Worm (Caenorhabditis elegans) whole organism, L3 larva: ENCODE data around the gene R04B5.11.

Experiments
- R02D3.7 ChIP-seq: fragments of 150-350 bp; optimal IDR thresholded peaks from 2 replicates; lab custom pipeline; 2014; ENCODE audit warnings: missing biosample characterization, missing genetic modification characterization
- ZK546.5 ChIP-seq: sonication (generic microtip); optimal IDR thresholded peaks from 2 replicates; lab custom pipeline; 2017; ENCODE audit warnings: missing biosample characterization, missing genetic modification characterization
- ama-1 ChIP-seq: fragments of 150-350 bp; optimal IDR thresholded peaks from 2 replicates; lab custom pipeline; 2018
- ceh-16 ChIP-seq: sonication (generic microtip); optimal IDR thresholded peaks from 2 replicates; lab custom pipeline; 2017; ENCODE audit warnings: missing biosample characterization, missing genetic modification characterization
- ceh-28 ChIP-seq: fragments of 150-350 bp; optimal IDR thresholded peaks from 2 replicates; lab custom pipeline; 2014; ENCODE audit warnings: missing biosample characterization, missing genetic modification reagents, missing genetic modification characterization
- ceh-82 ChIP-seq: fragments of 150-350 bp; optimal IDR thresholded peaks from 2 replicates; lab custom pipeline; 2014; ENCODE audit warnings: missing biosample characterization, missing genetic modification characterization
- ceh-9 ChIP-seq: sonication (generic microtip); optimal IDR thresholded peaks from 2 replicates; lab custom pipeline; 2018; ENCODE audit warnings: missing biosample characterization, missing genetic modification characterization
- daf-12 ChIP-seq: fragments of 150-350 bp; optimal IDR thresholded peaks from 2 replicates; lab custom pipeline; 2014; ENCODE audit warnings: missing biosample characterization, missing genetic modification reagents, missing genetic modification characterization
- egl-27 ChIP-seq: sonication (generic microtip); optimal IDR thresholded peaks from 4 replicates; lab custom pipeline; 2017; ENCODE audit warnings: missing biosample characterization, missing genetic modification reagents, missing genetic modification characterization
- elt-1 ChIP-seq: fragments of 150-350 bp; optimal IDR thresholded peaks from 2 replicates; lab custom pipeline; 2014; ENCODE audit warnings: missing biosample characterization, missing genetic modification characterization
- elt-2 ChIP-seq: sonication (generic microtip); optimal IDR thresholded peaks from 2 replicates; lab custom pipeline; 2016; ENCODE audit warnings: missing genetic modification reagents, mild to moderate bottlenecking, missing genetic modification characterization, missing compliant biosample characterization
- fkh-2 ChIP-seq: fragments of 150-350 bp; optimal IDR thresholded peaks from 2 replicates; lab custom pipeline; 2014; ENCODE audit warnings: missing biosample characterization, missing genetic modification reagents, missing genetic modification characterization
- fos-1 ChIP-seq: fragments of 150-350 bp; optimal IDR thresholded peaks from 2 replicates; lab custom pipeline; 2014; ENCODE audit warnings: missing biosample characterization, missing genetic modification characterization
- jun-1 ChIP-seq: fragments of 150-350 bp; optimal IDR thresholded peaks from 2 replicates; lab custom pipeline; 2014; ENCODE audit warnings: missing biosample characterization, missing genetic modification reagents, missing genetic modification characterization
- lin-15B ChIP-seq: fragments of 150-350 bp; optimal IDR thresholded peaks from 2 replicates; lab custom pipeline; 2014; ENCODE audit warnings: missing biosample characterization, missing genetic modification characterization
- lin-39 ChIP-seq: fragments of 150-350 bp; optimal IDR thresholded peaks from 2 replicates; lab custom pipeline; 2018; ENCODE audit warnings: missing biosample characterization, missing genetic modification reagents, missing genetic modification characterization
- lsy-12 ChIP-seq: sonication (generic microtip); optimal IDR thresholded peaks from 2 replicates; lab custom pipeline; 2016; ENCODE audit warnings: mild to moderate bottlenecking, missing genetic modification characterization, missing compliant biosample characterization
- mdl-1 ChIP-seq: fragments of 150-350 bp; optimal IDR thresholded peaks from 2 replicates; lab custom pipeline; 2014; ENCODE audit warnings: missing biosample characterization, missing genetic modification characterization
- mml-1 ChIP-seq: fragments of 150-350 bp; sonication (generic microtip); optimal IDR thresholded peaks from 3 replicates; lab custom pipeline; 2014; ENCODE audit warnings: missing biosample characterization, missing genetic modification characterization
- nhr-12 ChIP-seq: fragments of 150-350 bp; optimal IDR thresholded peaks from 2 replicates; lab custom pipeline; 2014; ENCODE audit warnings: missing biosample characterization, missing genetic modification characterization
- nhr-23 ChIP-seq: fragments of 150-350 bp; optimal IDR thresholded peaks from 2 replicates; lab custom pipeline; 2014; ENCODE audit warnings: missing biosample characterization, missing genetic modification reagents, missing genetic modification characterization
- nhr-237 ChIP-seq: fragments of 150-350 bp; optimal IDR thresholded peaks from 2 replicates; lab custom pipeline; 2014; ENCODE audit warnings: missing biosample characterization, missing genetic modification characterization
- nhr-25 ChIP-seq: sonication (generic microtip); optimal IDR thresholded peaks from 2 replicates; lab custom pipeline; 2017; ENCODE audit warnings: missing biosample characterization, missing genetic modification characterization
- nhr-28 ChIP-seq: fragments of 150-350 bp; optimal IDR thresholded peaks from 2 replicates; lab custom pipeline; 2014; ENCODE audit warnings: missing biosample characterization, missing genetic modification characterization
- nhr-43 ChIP-seq: sonication (generic microtip); optimal IDR thresholded peaks from 2 replicates; lab custom pipeline; 2016; ENCODE audit warnings: mild to moderate bottlenecking, missing genetic modification characterization, missing compliant biosample characterization; ENCODE audit not compliant: poor library complexity, severe bottlenecking
- nhr-67 ChIP-seq: fragments of 150-350 bp; optimal IDR thresholded peaks from 2 replicates; lab custom pipeline; 2014; ENCODE audit warnings: missing biosample characterization, missing genetic modification characterization
- nhr-76 ChIP-seq: fragments of 150-350 bp; sonication (generic microtip); optimal IDR thresholded peaks from 5 replicates; lab custom pipeline; 2014; ENCODE audit warnings: missing biosample characterization, missing genetic modification characterization
- nhr-77 ChIP-seq: fragments of 150-350 bp; optimal IDR thresholded peaks from 2 replicates; lab custom pipeline; 2014; ENCODE audit warnings: missing biosample characterization, missing genetic modification characterization
- skn-1 ChIP-seq: fragments of 150-350 bp; optimal IDR thresholded peaks from 2 replicates; lab custom pipeline; 2014; ENCODE audit warnings: missing biosample characterization, missing genetic modification characterization
- snpc-4 ChIP-seq: fragments of 150-350 bp; optimal IDR thresholded peaks from 2 replicates; lab custom pipeline; 2014; ENCODE audit warnings: missing biosample characterization, missing genetic modification characterization
- tbx-2 ChIP-seq: sonication (generic microtip); optimal IDR thresholded peaks from 2 replicates; lab custom pipeline; 2016; ENCODE audit warnings: mild to moderate bottlenecking, missing genetic modification characterization, missing compliant biosample characterization
- unc-39 ChIP-seq: sonication (generic microtip); optimal IDR thresholded peaks from 4 replicates; lab custom pipeline; 2017; ENCODE audit warnings: missing biosample characterization, missing genetic modification characterization
- unc-62 ChIP-seq: fragments of 150-350 bp; sonication (generic microtip); optimal IDR thresholded peaks from 4 replicates; lab custom pipeline; 2014; ENCODE audit warnings: missing biosample characterization, missing genetic modification reagents, missing genetic modification characterization
- zag-1 ChIP-seq: fragments of 150-350 bp; optimal IDR thresholded peaks from 2 replicates; lab custom pipeline; 2014; ENCODE audit warnings: missing biosample characterization, missing genetic modification characterization
- ztf-11 ChIP-seq: fragments of 150-350 bp; optimal IDR thresholded peaks from 2 replicates; lab custom pipeline; 2014; ENCODE audit warnings: missing biosample characterization, missing genetic modification characterization
- ztf-4 ChIP-seq: fragments of 150-350 bp; optimal IDR thresholded peaks from 2 replicates; lab custom pipeline; 2014; ENCODE audit warnings: missing biosample characterization, missing genetic modification characterization

The R04B5.11 gene

DNA sequence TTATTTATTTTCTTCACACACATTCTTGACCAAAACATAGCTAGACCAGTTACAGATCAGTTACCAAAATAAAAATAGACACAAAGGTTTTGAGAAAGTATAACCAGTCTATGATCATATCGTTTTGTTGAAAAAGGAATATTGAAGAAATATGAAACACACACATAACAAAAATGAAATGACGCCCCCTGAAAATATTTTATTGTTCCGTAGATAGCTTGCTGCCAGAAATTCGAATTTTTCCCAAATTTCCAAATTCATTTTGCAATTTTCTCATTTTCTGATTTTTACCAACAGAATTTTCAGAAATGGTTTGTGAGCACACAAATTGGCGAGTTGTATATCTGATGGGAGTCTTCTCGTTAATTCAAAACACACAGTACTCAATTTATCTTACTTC, 15.6 kb downstream of the R04B5.11 start, which contains the start of gene F57A8.7:
Gene F57A8.7 (plus strand): TSS at position 301 of the 400 bp plus-strand sequence.
- TF ChIP-seq mdl-1 (tag; lab: Kevin White, UChicago): no peak
- TF ChIP-seq ceh-82 (tag; lab: Kevin White, UChicago): no peak
- TF ChIP-seq jun-1 (tag; lab: Kevin White, UChicago): no peak
- TF ChIP-seq fos-1 (tag; lab: Kevin White, UChicago): no peak

DNA sequence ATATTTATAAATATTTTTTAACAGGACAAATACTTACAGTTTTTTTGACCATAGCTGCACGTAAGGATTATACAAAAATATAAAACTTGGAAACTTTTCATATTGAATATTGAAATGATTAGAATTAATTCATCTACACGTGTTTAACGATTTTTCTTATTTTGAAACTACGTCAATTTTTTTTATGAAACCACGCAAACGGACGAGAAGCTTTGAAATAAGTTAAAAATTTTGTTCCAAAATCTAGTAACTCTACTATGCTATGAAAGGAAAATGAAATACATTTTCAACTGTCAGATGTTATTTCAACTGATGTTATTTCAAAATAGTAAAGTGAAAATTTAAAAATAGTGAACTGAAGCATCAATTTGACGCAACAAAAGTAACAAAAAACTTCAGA, 17.3 kb downstream of the R04B5.11 start, which contains the start of gene F57A8.6:
Gene F57A8.6 (minus strand): TSS at position 101 of the 400 bp plus-strand sequence.
- no peak for TF ChIP-seq zag-1
- no peak for TF ChIP-seq nhr-43
- no peak for TF ChIP-seq nhr-77 (tag; lab: Kevin White, UChicago)
- no peak for TF ChIP-seq ztf-4
- TF ChIP-seq nhr-76: peak; percentile 46

DNA sequence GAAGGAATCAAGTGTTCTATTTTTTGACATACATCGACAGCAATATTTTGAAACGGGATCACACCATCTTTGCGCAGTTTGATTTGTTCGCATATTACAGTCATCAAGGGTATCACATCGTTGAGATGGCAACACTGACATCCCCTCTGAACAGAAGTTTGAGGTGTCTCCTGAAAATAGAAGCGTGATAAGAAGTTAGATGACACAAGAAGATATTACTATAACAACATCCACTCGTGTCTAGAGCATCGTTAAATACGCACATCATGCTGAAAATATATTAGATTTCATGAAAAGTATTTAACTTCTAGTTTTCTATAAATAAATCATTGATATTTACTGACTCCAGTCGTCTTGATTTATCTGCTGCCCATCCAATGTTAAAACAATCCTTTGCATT, 18.3 kb downstream of the R04B5.11 start:
- TF ChIP-seq ceh-82 (tag; lab: Kevin White, UChicago) (no peak), nhr-12 (no peak), nhr-67 (tag; lab: Kevin White, UChicago) (no peak), egl-27 (tag; lab: Kevin White, UChicago) (no peak), elt-1 (tag; lab: Kevin White, UChicago) (no peak), ztf-11 (no peak), mdl-1 (tag; lab: Kevin White, UChicago) (no peak), nhr-237 (no peak), ceh-16 (no peak), mml-1 (no peak), fos-1 (tag; lab: Kevin White, UChicago) (no peak), lin-15B (tag; lab: Kevin White, UChicago) (no peak), lsy-12 (tag; lab: Kevin White, UChicago) (no peak), tbx-2 (tag; lab: Kevin White, UChicago) (no peak), zag-1 (no peak)

ce11 chrV:10070541-10070940, 20.5 kb downstream of the R04B5.11 start, which contains the start of gene nhr-192:
TSS of gene nhr-192 (minus strand) at chrV:10070641.
- TF ChIP-seq ztf-4 (no peak), nhr-23 (tag; lab: Kevin White, UChicago) (no peak), elt-1 (tag; lab: Kevin White, UChicago) (no peak), ceh-82 (tag; lab: Kevin White, UChicago) (no peak), ama-1 (lab: Kevin White, UChicago) (no peak), ZK546.5 (tag; lab: Kevin White, UChicago) (no peak), nhr-28 (tag; lab: Kevin White, UChicago) (no peak), ceh-28 (no peak), skn-1 (no peak), unc-39 (tag; lab: Kevin White, UChicago) (no peak), lsy-12 (tag; lab: Kevin White, UChicago) (no peak), lin-39 (no peak), R02D3.7 (tag; lab: Kevin White, UChicago) (no peak), zag-1 (no peak), ceh-16 (no peak), unc-62 (GFP tag; lab: Kevin White, UChicago) (no peak), fkh-2 (tag; lab: Kevin White, UChicago) (no peak)
- TF ChIP-seq, all 47 proteins: peak for 0

DNA sequence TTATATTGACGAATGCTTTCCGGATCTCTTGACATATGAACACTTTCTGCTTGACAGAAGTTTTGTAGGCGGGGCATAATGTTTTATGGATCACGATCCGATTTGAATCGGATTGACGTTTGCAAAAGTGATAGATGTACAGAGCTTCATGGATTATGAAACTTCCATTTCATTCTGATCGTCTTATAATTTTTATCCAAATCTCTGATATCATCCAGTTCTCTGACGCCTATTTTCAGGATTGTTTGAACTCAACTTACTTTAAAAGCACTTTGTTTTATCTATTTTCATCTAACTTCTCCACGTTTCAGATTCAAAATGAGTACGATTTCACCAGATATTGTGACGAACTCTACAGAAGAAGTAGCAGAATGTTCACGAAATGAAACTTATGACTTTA, 24.3 kb downstream of the R04B5.11 start, which contains the start of gene npr-39:
Gene npr-39 (plus strand): TSS at position 301 of the 400 bp plus-strand sequence.
- TF ChIP-seq mdl-1 (tag; lab: Kevin White, UChicago) (no peak), unc-62 (GFP tag; lab: Kevin White, UChicago) (no peak), nhr-76 (peak; percentile 43), tbx-2 (tag; lab: Kevin White, UChicago) (no peak), lin-15B (tag; lab: Kevin White, UChicago) (no peak), daf-12 (no peak)

DNA sequence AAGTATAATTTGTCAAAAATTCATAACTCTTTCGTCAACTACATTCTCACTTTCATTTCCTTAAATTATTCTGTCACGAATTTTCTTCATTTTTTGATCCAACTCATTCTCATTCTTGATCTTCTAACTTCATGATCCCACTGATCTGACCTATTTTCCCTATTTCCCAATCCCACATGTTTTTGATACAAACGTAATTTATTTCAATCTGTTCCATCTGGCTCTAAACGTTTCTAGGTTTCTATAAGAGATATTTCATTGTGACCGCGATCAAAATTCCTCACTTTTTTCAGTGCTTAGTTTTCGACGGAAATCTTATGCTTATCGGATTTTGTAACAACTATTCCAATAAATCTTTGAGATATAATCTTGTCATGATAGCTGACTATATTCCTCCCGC, 25.4 kb downstream of the R04B5.11 start:
- TF ChIP-seq elt-2 (tag; lab: Kevin White, UChicago): no peak
- no peak for TF ChIP-seq mml-1
- TF ChIP-seq ztf-4: no peak
- TF ChIP-seq nhr-23 (tag; lab: Kevin White, UChicago): no peak
- TF ChIP-seq tbx-2 (tag; lab: Kevin White, UChicago): no peak
- TF ChIP-seq egl-27 (tag; lab: Kevin White, UChicago): no peak
- TF ChIP-seq ceh-9: no peak
- TF ChIP-seq lin-39: no peak
- no peak for TF ChIP-seq nhr-25 (tag; lab: Kevin White, UChicago)
- no peak for TF ChIP-seq snpc-4 (tag; lab: Kevin White, UChicago)
- TF ChIP-seq, all 47 proteins: peak for 0
